Worm (Caenorhabditis elegans): ENCODE results near the gene irld-18.

irld-18 gene

ce11 chrIV:14620543-14620942 lies 39.7 kb upstream of the irld-18 start (continued):
- TF ChIP-seq elt-3 (tag; optimal IDR thresholded peaks at IDR 0.05) (peak in 1 of 6 experiments; percentile 20), xbp-1 (tag; optimal IDR thresholded peaks at IDR 0.05) (peak; percentile 20), nhr-20 (tag; optimal IDR thresholded peaks at IDR 0.05) (peak; percentile 57), tbx-2 (tag; optimal IDR thresholded peaks at IDR 0.05) (peak; percentile 29), ztf-11 (tag; optimal IDR thresholded peaks at IDR 0.05) (no peak), snu-23 (GFP tag; optimal IDR thresholded peaks at IDR 0.05) (peak; percentile 63), unc-86 (tag; optimal IDR thresholded peaks at IDR 0.05) (peak; percentile 29), dsc-1 (tag; optimal IDR thresholded peaks at IDR 0.05) (peak; percentile 6), ama-1 (optimal IDR thresholded peaks at IDR 0.05) (no peak), nhr-71 (tag; optimal IDR thresholded peaks at IDR 0.05) (peak; percentile 78), irx-1 (tag; optimal IDR thresholded peaks at IDR 0.05) (no peak), aha-1 (tag; optimal IDR thresholded peaks at IDR 0.05) (no peak)

- TF ChIP-seq unc-130 (tag; optimal IDR thresholded peaks at IDR 0.05) = no peak
- TF ChIP-seq sox-4 (tag; optimal IDR thresholded peaks at IDR 0.05) = no peak
- peak; percentile 79 for TF ChIP-seq nhr-85 (tag)
- no peak for TF ChIP-seq lsy-2 (tag; optimal IDR thresholded peaks at IDR 0.05)
- no peak for TF ChIP-seq lin-15B (tag; optimal IDR thresholded peaks at IDR 0.05)
- TF ChIP-seq nhr-20 (tag; optimal IDR thresholded peaks at IDR 0.05) = peak; percentile 55
- no peak for TF ChIP-seq unc-98 (GFP tag; IDR thresholded peaks at IDR 0.05)
- TF ChIP-seq dsc-1 (tag; optimal IDR thresholded peaks at IDR 0.05) = no peak
- no peak for TF ChIP-seq mdl-1 (tag; optimal IDR thresholded peaks at IDR 0.05)
- peak; percentile 36 for TF ChIP-seq elt-2 (tag; optimal IDR thresholded peaks at IDR 0.05)
- no peak for TF ChIP-seq egl-13 (tag; optimal IDR thresholded peaks at IDR 0.05)
Measured at ce11 chrIV:14620042-14620441, 39.2 kb upstream of the irld-18 start.

DNA sequence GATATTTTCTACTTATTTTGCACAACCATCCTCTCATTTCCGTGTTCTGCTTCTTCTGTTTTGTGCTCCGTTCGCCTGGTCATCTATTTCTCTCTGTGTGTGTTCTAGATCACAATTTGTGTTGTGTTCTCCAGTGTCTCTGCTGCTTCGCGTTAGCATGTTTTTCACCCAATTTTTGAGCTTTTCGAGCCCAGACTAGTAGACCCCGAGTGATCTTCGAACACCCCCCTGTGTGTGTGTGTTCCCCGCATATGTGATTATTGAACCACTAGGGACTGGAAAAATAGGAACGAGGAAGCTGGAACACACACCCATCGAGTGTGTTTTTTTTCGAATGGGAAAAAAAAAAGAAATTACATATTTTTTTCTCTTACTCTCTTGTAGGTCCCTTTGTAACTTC lies 37.7 kb upstream of the irld-18 start:
- TF ChIP-seq grh-1 (GFP tag; IDR thresholded peaks at IDR 0.05) = peak; percentile 15; the same call in 1 of the 2 replicates
- no peak for TF ChIP-seq efl-1 (optimal IDR thresholded peaks at IDR 0.05)
- TF ChIP-seq efl-1 (GFP tag; optimal IDR thresholded peaks at IDR 0.05 in 1 of 2) = peak in 1 of 2 experiments; percentile 85
- no peak for TF ChIP-seq blmp-1 (tag; optimal IDR thresholded peaks at IDR 0.05)

ce11 chrIV:14617985-14618384 lies 37.1 kb upstream of the irld-18 start:
- TF ChIP-seq aha-1 (tag; optimal IDR thresholded peaks at IDR 0.05) (no peak), sup-37 (GFP tag; optimal IDR thresholded peaks at IDR 0.05) (no peak), irx-1 (tag; optimal IDR thresholded peaks at IDR 0.05) (no peak), nhr-28 (tag; optimal IDR thresholded peaks at IDR 0.05) (no peak), jun-1 (tag; optimal IDR thresholded peaks at IDR 0.05) (no peak), xbp-1 (tag; optimal IDR thresholded peaks at IDR 0.05) (no peak), pqm-1 (tag; optimal IDR thresholded peaks at IDR 0.05) (no peak), hpl-2 (GFP tag; optimal IDR thresholded peaks at IDR 0.05) (no peak), pax-3 (tag; optimal IDR thresholded peaks at IDR 0.05) (no peak), unc-130 (tag; optimal IDR thresholded peaks at IDR 0.05) (no peak), ces-1 (GFP tag; optimal IDR thresholded peaks at IDR 0.05) (no peak), vab-15 (tag; optimal IDR thresholded peaks at IDR 0.05) (no peak), mef-2 (tag; optimal IDR thresholded peaks at IDR 0.05) (no peak), elt-2 (tag; optimal IDR thresholded peaks at IDR 0.05) (no peak), fos-1 (tag; optimal IDR thresholded peaks at IDR 0.05) (no peak)

- no peak for TF ChIP-seq efl-1 (optimal IDR thresholded peaks at IDR 0.05)
- TF ChIP-seq efl-1 (GFP tag; optimal IDR thresholded peaks at IDR 0.05 in 1 of 2) = peak in 1 of 2 experiments; percentile 89
- no peak for TF ChIP-seq skn-1 (tag; optimal IDR thresholded peaks at IDR 0.05)
- TF ChIP-seq nhr-20 (tag; optimal IDR thresholded peaks at IDR 0.05) = peak; percentile 22
Measured at ce11 chrIV:14617498-14617897, 36.7 kb upstream of the irld-18 start.
